Fruit fly (Drosophila melanogaster): ENCODE results near the gene CG15528.

DNA sequence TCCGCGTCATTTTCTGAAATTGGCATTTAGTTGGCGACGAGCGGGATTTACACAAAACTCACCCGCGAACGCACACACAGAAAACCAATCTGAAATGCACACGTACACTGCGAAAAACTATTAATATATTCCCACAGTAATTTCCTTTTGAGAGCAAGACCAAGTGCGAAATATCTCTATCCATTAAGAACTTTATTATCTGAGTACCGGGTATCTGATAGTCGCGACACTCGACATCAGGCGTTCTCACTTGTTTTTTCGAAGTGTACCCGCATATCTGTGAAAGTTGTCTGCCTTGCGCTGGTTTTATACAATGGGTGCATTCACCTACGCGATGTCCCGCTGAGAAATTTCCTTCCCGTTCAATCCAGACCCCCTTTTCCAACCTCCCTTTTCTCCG, 24.2 kb upstream of the CG15528 start:
- TF ChIP-seq CG5204 (GFP tag; optimal IDR thresholded peaks at IDR 0.05) (no peak), toe (GFP tag; optimal IDR thresholded peaks at IDR 0.05) (no peak), CG7045 (GFP tag; optimal IDR thresholded peaks at IDR 0.05) (no peak), CG12768 (GFP tag; optimal IDR thresholded peaks at IDR 0.05) (no peak), Clk (GFP tag; optimal IDR thresholded peaks at IDR 0.05) (no peak), Hr96 (GFP tag; optimal IDR thresholded peaks at IDR 0.05) (no peak), kay (GFP tag; ENCODE audit: borderline replicate concordance) (no peak), CG33017 (tag; optimal IDR thresholded peaks at IDR 0.05) (no peak), cnc (optimal IDR thresholded peaks at IDR 0.05) (no peak)
